Fruit fly (Drosophila melanogaster) whole organism, adult: Measurements from ENCODE around the gene Vps33B.
A peak's percentile ranks its signal among the peaks of the same experiment; 100 is the strongest.

Experiments
- CG11617 ChIP-seq: fragments of 200-800 bp; sonication (Bioruptor generic); optimal IDR thresholded peaks from 2 replicates; lab custom pipeline; 2017; ENCODE audit warnings: mild to moderate bottlenecking, missing biosample characterization, missing genetic modification reagents, missing genetic modification characterization
- CG14711 ChIP-seq: fragments of 200-800 bp; sonication (Bioruptor generic); optimal IDR thresholded peaks from 2 replicates; lab custom pipeline; 2018; ENCODE audit warnings: missing biosample characterization, mild to moderate bottlenecking, missing genetic modification characterization, moderate library complexity
- CG33017 ChIP-seq: fragments of 200-800 bp; sonication (Bioruptor generic); optimal IDR thresholded peaks from 2 replicates; lab custom pipeline; 2018; ENCODE audit warnings: missing biosample characterization, mild to moderate bottlenecking, missing genetic modification characterization, moderate library complexity
- CG7045 ChIP-seq: fragments of 200-800 bp; sonication (Bioruptor generic); optimal IDR thresholded peaks from 2 replicates; lab custom pipeline; 2017; ENCODE audit warnings: missing biosample characterization, mild to moderate bottlenecking, missing genetic modification characterization
- CG7101 ChIP-seq: fragments of 200-800 bp; sonication (Bioruptor generic); optimal IDR thresholded peaks from 2 replicates; lab custom pipeline; 2018; ENCODE audit warnings: missing biosample characterization, mild to moderate bottlenecking, missing genetic modification characterization, moderate library complexity
- Clk ChIP-seq: fragments of 200-800 bp; sonication (Bioruptor generic); optimal IDR thresholded peaks from 2 replicates; lab custom pipeline; 2017; ENCODE audit warnings: missing biosample characterization, missing genetic modification characterization
- Crg-1 ChIP-seq: fragments of 200-800 bp; sonication (Bioruptor generic); optimal IDR thresholded peaks from 2 replicates; lab custom pipeline; 2016; ENCODE audit warnings: missing biosample characterization, missing genetic modification characterization
- Hr96 ChIP-seq: fragments of 200-800 bp; sonication (Bioruptor generic); optimal IDR thresholded peaks from 2 replicates; lab custom pipeline; 2016; ENCODE audit warnings: missing biosample characterization, missing genetic modification characterization
- Mnt ChIP-seq: fragments of 200-800 bp; sonication (Bioruptor generic); optimal IDR thresholded peaks from 2 replicates; lab custom pipeline; 2016; ENCODE audit warnings: missing biosample characterization, mild to moderate bottlenecking, missing genetic modification characterization
- cnc ChIP-seq, 2 experiments: fragments of >200 bp; optimal IDR thresholded peaks; 2 replicates each; lab custom pipeline; 2017
- kay ChIP-seq: fragments of 200-800 bp; sonication (Bioruptor generic); peaks from one replicate; lab custom pipeline; 2016; ENCODE audit warnings: missing biosample characterization, missing genetic modification characterization, borderline replicate concordance
- ovo ChIP-seq: fragments of 200-800 bp; sonication (Bioruptor generic); optimal IDR thresholded peaks from 2 replicates; lab custom pipeline; 2016; ENCODE audit warnings: missing biosample characterization, missing genetic modification characterization
- toe ChIP-seq: fragments of 200-800 bp; sonication (Bioruptor generic); optimal IDR thresholded peaks from 2 replicates; lab custom pipeline; 2016; ENCODE audit warnings: missing biosample characterization, missing genetic modification characterization

DNA sequence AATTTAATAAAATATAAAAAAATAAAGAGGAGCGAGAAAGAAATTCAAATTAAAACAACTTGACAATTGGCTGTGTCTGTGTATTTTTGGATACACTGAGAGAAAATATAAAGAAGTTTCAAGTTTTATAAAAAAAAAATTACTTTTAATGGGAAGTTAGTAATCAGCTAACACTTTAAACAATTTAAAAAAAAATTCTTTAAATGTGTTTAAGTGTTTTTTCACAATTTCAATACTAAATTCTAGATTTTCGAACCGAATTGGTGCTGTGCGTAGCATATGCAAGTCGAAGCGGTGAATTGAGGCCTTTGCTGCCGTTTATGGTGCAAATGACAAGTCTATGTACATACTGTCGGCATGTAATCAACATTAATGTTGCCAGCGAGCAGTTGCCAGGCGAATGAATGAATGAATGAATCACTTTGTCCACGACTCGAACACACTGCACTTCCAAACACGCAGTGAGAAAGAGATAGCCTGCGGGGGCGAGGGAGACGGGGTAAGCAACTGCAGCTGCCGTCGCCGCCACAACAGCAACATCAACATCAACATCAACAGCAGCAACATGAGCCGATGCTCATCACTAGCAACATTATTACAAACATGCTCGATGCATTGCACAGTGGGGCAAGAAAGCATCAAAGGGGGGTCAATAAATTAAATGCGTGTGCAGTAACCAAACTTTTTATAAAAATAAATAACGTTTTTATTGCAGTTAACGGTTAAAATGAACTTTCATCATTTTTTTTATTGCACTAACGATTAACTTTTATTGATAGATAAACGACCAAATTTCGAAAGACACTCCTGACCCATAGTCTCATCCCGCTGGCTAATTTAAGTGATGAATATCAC, 27.5 kb upstream of the Vps33B start:
- TF ChIP-seq Crg-1 (GFP tag; lab: Kevin White, UChicago) (no peak), CG7045 (no peak), ovo (GFP tag; lab: Kevin White, UChicago) (no peak), cnc (optimal IDR thresholded peaks at IDR 0.05; lab: Kevin White, UChicago) (no peak), Hr96 (GFP tag; lab: Kevin White, UChicago) (no peak), CG33017 (tag; lab: Kevin White, UChicago) (no peak), Clk (no peak), toe (no peak), CG7101 (no peak), CG14711 (tag; lab: Kevin White, UChicago) (no peak), Mnt (GFP tag; lab: Kevin White, UChicago) (no peak), kay (GFP tag; lab: Kevin White, UChicago) (peak; percentile 12), CG11617 (GFP tag; lab: Kevin White, UChicago) (no peak)
